Worm (Caenorhabditis elegans): ENCODE results near the gene sng-1.

- no peak for TF ChIP-seq nhr-28 (tag; optimal IDR thresholded peaks at IDR 0.05)
- TF ChIP-seq unc-62 (GFP tag; optimal IDR thresholded peaks at IDR 0.05) = no peak
- TF ChIP-seq nhr-12 (tag; optimal IDR thresholded peaks at IDR 0.05) = no peak
- TF ChIP-seq nhr-77 (tag; optimal IDR thresholded peaks at IDR 0.05) = no peak
- no peak for TF ChIP-seq jun-1 (tag; optimal IDR thresholded peaks at IDR 0.05)
- no peak for TF ChIP-seq ceh-28 (tag; optimal IDR thresholded peaks at IDR 0.05)
- no peak for TF ChIP-seq elt-3 (tag; optimal IDR thresholded peaks at IDR 0.05)
- no peak for TF ChIP-seq fkh-2 (tag; optimal IDR thresholded peaks at IDR 0.05)
- no peak for TF ChIP-seq zag-1 (tag; optimal IDR thresholded peaks at IDR 0.05)
- no peak for TF ChIP-seq pqm-1 (tag; optimal IDR thresholded peaks at IDR 0.05)
- TF ChIP-seq nhr-11 (tag; optimal IDR thresholded peaks at IDR 0.05) = no peak
These were observed 14.2 kb upstream of the sng-1 start for ce11 chrX:7313236-7313635.
